Fruit fly (Drosophila melanogaster) whole organism, embryonic: ENCODE results near the gene atl.

Experiments
- Abd-B ChIP-seq: fragments of 200-800 bp; sonication (Bioruptor generic); optimal IDR thresholded peaks from 2 replicates; lab custom pipeline; 2018; ENCODE audit warnings: missing biosample characterization, mild to moderate bottlenecking, missing genetic modification characterization, moderate library complexity
- Atf-2 ChIP-seq: fragments of 200-800 bp; sonication (Bioruptor generic); optimal IDR thresholded peaks from 2 replicates; lab custom pipeline; 2016; ENCODE audit warnings: missing biosample characterization, missing genetic modification characterization
- Atf6 ChIP-seq: fragments of 200-800 bp; sonication (Bioruptor generic); IDR thresholded peaks from 2 replicates; pipeline ENCODE4 v1.3.6; 2022; ENCODE audit warnings: missing biosample characterization, missing genetic modification characterization
- Bdp1 ChIP-seq: fragments of 200-800 bp; sonication (Bioruptor generic); optimal IDR thresholded peaks from 3 replicates; lab custom pipeline; 2016; ENCODE audit warnings: missing biosample characterization, missing genetic modification characterization
- CG10267 ChIP-seq: fragments of 200-800 bp; sonication (Bioruptor generic); optimal IDR thresholded peaks from 2 replicates; lab custom pipeline; 2018; ENCODE audit warnings: missing biosample characterization, mild to moderate bottlenecking, missing genetic modification characterization, moderate library complexity
- CG10654 ChIP-seq: fragments of 200-800 bp; sonication (Bioruptor generic); optimal IDR thresholded peaks from 2 replicates; lab custom pipeline; 2016; ENCODE audit warnings: missing biosample characterization, missing genetic modification characterization
- CG10979 ChIP-seq: fragments of 200-800 bp; sonication (Bioruptor generic); optimal IDR thresholded peaks from 2 replicates; lab custom pipeline; 2018; ENCODE audit warnings: missing biosample characterization, mild to moderate bottlenecking, missing genetic modification characterization, moderate library complexity
- CG12219 ChIP-seq: fragments of 200-800 bp; sonication (Bioruptor generic); optimal IDR thresholded peaks from 3 replicates; lab custom pipeline; 2018; ENCODE audit warnings: missing biosample characterization, mild to moderate bottlenecking, missing genetic modification characterization
- CG14014 ChIP-seq: fragments of 200-800 bp; sonication (Bioruptor generic); IDR thresholded peaks from 2 replicates; pipeline ENCODE4 v1.3.6; 2022; ENCODE audit warnings: missing biosample characterization, missing genetic modification characterization
- CG16779 ChIP-seq: fragments of 200-800 bp; sonication (Bioruptor generic); IDR thresholded peaks from 2 replicates; pipeline ENCODE4 v1.3.6; 2022; ENCODE audit warnings: missing biosample characterization, missing genetic modification characterization
- CG17802 ChIP-seq: fragments of 200-800 bp; sonication (Bioruptor generic); optimal IDR thresholded peaks from 2 replicates; lab custom pipeline; 2018; ENCODE audit warnings: missing biosample characterization, mild to moderate bottlenecking, missing genetic modification characterization, moderate library complexity
- CG30020 ChIP-seq: fragments of 200-800 bp; optimal IDR thresholded peaks from 2 replicates; lab custom pipeline; 2019; ENCODE audit warnings: missing biosample characterization, mild to moderate bottlenecking, missing genetic modification characterization, moderate library complexity
- CG31441 ChIP-seq: fragments of 200-800 bp; sonication (Bioruptor generic); IDR thresholded peaks from 2 replicates; pipeline ENCODE4 v1.3.6; 2022; ENCODE audit warnings: missing biosample characterization, missing genetic modification characterization
- CG33213 ChIP-seq: fragments of 200-800 bp; sonication (Bioruptor generic); optimal IDR thresholded peaks from 3 replicates; lab custom pipeline; 2016; ENCODE audit warnings: missing biosample characterization, missing genetic modification characterization
- CG34422 ChIP-seq: fragments of 200-800 bp; sonication (Bioruptor generic); IDR thresholded peaks from 3 replicates; pipeline ENCODE4 v1.3.6; 2022; ENCODE audit warnings: missing biosample characterization, missing genetic modification characterization
- CG4730 ChIP-seq: fragments of 200-800 bp; sonication (Bioruptor generic); IDR thresholded peaks from 2 replicates; pipeline ENCODE4 v1.3.6; 2022; ENCODE audit warnings: missing biosample characterization, missing genetic modification characterization
- CG5180 ChIP-seq: fragments of 200-800 bp; sonication (Bioruptor generic); optimal IDR thresholded peaks from 3 replicates; lab custom pipeline; 2017; ENCODE audit warnings: missing biosample characterization, missing genetic modification characterization, mild to moderate bottlenecking, moderate library complexity, missing genetic modification reagents
- CG6689 ChIP-seq: fragments of 200-800 bp; sonication (Bioruptor generic); IDR thresholded peaks from 2 replicates; pipeline ENCODE4 v1.3.6; 2022; ENCODE audit warnings: missing biosample characterization, missing genetic modification characterization
- Dbx ChIP-seq: fragments of 200-800 bp; sonication (Bioruptor generic); IDR thresholded peaks from 3 replicates; pipeline ENCODE4 v1.3.6; 2022; ENCODE audit warnings: missing biosample characterization, missing genetic modification characterization
- GATAe ChIP-seq: fragments of 200-800 bp; sonication (Bioruptor generic); conservative IDR thresholded peaks from 2 replicates; pipeline ENCODE4 v1.3.6; 2022; ENCODE audit warnings: missing biosample characterization, missing genetic modification characterization
- Hey ChIP-seq: fragments of 200-800 bp; sonication (Bioruptor generic); optimal IDR thresholded peaks from 3 replicates; lab custom pipeline; 2018; ENCODE audit warnings: missing biosample characterization, mild to moderate bottlenecking, missing genetic modification characterization
- Myb ChIP-seq: fragments of 200-800 bp; sonication (Bioruptor generic); optimal IDR thresholded peaks from 2 replicates; lab custom pipeline; 2016; ENCODE audit warnings: missing biosample characterization, missing genetic modification characterization
- Ravus ChIP-seq: fragments of 200-800 bp; sonication (Bioruptor generic); IDR thresholded peaks from 2 replicates; pipeline ENCODE4 v1.3.6; 2022; ENCODE audit warnings: missing biosample characterization, missing genetic modification characterization
- Sox100B ChIP-seq: fragments of 200-800 bp; sonication (Bioruptor generic); optimal IDR thresholded peaks from 3 replicates; lab custom pipeline; 2018; ENCODE audit warnings: missing biosample characterization, mild to moderate bottlenecking, missing genetic modification characterization
- ab ChIP-seq: fragments of 200-800 bp; sonication (Bioruptor generic); optimal IDR thresholded peaks from 2 replicates; lab custom pipeline; 2016; ENCODE audit warnings: missing biosample characterization, missing genetic modification characterization
- ara ChIP-seq: fragments of 200-800 bp; sonication (Bioruptor generic); IDR thresholded peaks from 2 replicates; pipeline ENCODE4 v1.3.6; 2022; ENCODE audit warnings: missing biosample characterization, missing genetic modification characterization
- bab2 ChIP-seq: fragments of 200-800 bp; sonication (Bioruptor generic); optimal IDR thresholded peaks from 2 replicates; lab custom pipeline; 2016; ENCODE audit warnings: missing biosample characterization, missing genetic modification characterization
- bsh ChIP-seq, 2 experiments: fragments of 200-800 bp; sonication (Bioruptor generic); optimal IDR thresholded peaks; 2 replicates each; lab custom pipeline; 2017 to 2018; ENCODE audit warnings: mild to moderate bottlenecking in 2 of 2, missing biosample characterization in 2 of 2, missing genetic modification characterization in 2 of 2, moderate library complexity in 1 of 2
- btn ChIP-seq: fragments of 200-800 bp; sonication (Bioruptor generic); optimal IDR thresholded peaks from 2 replicates; lab custom pipeline; 2016; ENCODE audit warnings: missing biosample characterization, missing genetic modification characterization
- en ChIP-seq: fragments of 200-800 bp; sonication (Bioruptor generic); optimal IDR thresholded peaks from 2 replicates; lab custom pipeline; 2016; ENCODE audit warnings: missing biosample characterization, missing genetic modification characterization
- gfzf ChIP-seq: fragments of 200-800 bp; sonication (Bioruptor generic); optimal IDR thresholded peaks from 2 replicates; lab custom pipeline; 2016; ENCODE audit warnings: missing biosample characterization, mild to moderate bottlenecking, missing genetic modification characterization, moderate library complexity
- insv ChIP-seq, 2 experiments: fragments of 200-800 bp; sonication (Bioruptor generic); optimal IDR thresholded peaks; 3 replicates each; lab custom pipeline; 2016 to 2018; ENCODE audit warnings: missing biosample characterization in 2 of 2, missing genetic modification characterization in 2 of 2
- lab ChIP-seq: fragments of 200-800 bp; sonication (Bioruptor generic); optimal IDR thresholded peaks from 3 replicates; lab custom pipeline; 2017; ENCODE audit warnings: missing biosample characterization, missing genetic modification characterization, mild to moderate bottlenecking, moderate library complexity, missing genetic modification reagents
- lola ChIP-seq, 3 experiments: fragments of >200 bp in 2 of 3; fragments of 200-800 bp in 1 of 3; sonication (Bioruptor generic) in 1 of 3; optimal IDR thresholded peaks; 2 replicates each; lab custom pipeline; 2017 to 2019; ENCODE audit warnings: missing biosample characterization in 3 of 3, missing genetic modification characterization in 3 of 3, mild to moderate bottlenecking in 1 of 3, moderate library complexity in 1 of 3
- luna ChIP-seq: fragments of 200-800 bp; sonication (Bioruptor generic); optimal IDR thresholded peaks from 2 replicates; lab custom pipeline; 2016; ENCODE audit warnings: missing biosample characterization, missing genetic modification characterization
- nom ChIP-seq: fragments of 200-800 bp; sonication (Bioruptor generic); optimal IDR thresholded peaks from 2 replicates; lab custom pipeline; 2017; ENCODE audit warnings: missing biosample characterization, missing genetic modification characterization, mild to moderate bottlenecking, moderate library complexity, missing genetic modification reagents
- oc ChIP-seq: fragments of 200-800 bp; sonication (Bioruptor generic); optimal IDR thresholded peaks from 2 replicates; lab custom pipeline; 2018; ENCODE audit warnings: missing biosample characterization, mild to moderate bottlenecking, missing genetic modification characterization, moderate library complexity
- p53 ChIP-seq: fragments of 200-800 bp; sonication (Bioruptor generic); optimal IDR thresholded peaks from 2 replicates; lab custom pipeline; 2016; ENCODE audit warnings: missing biosample characterization, missing genetic modification characterization
- phol ChIP-seq: fragments of 200-800 bp; sonication (Bioruptor generic); optimal IDR thresholded peaks from 3 replicates; lab custom pipeline; 2018; ENCODE audit warnings: missing biosample characterization, mild to moderate bottlenecking, missing genetic modification characterization, moderate library complexity
- pzg ChIP-seq: fragments of 200-800 bp; sonication (Bioruptor generic); optimal IDR thresholded peaks from 3 replicates; lab custom pipeline; 2018; ENCODE audit warnings: missing biosample characterization, mild to moderate bottlenecking, missing genetic modification characterization, moderate library complexity
- sc ChIP-seq, 3 experiments: fragments of >200 bp in 2 of 3; fragments of 200-800 bp in 1 of 3; sonication (Bioruptor generic) in 1 of 3; optimal IDR thresholded peaks; 2 replicates in 2 of 3; 3 replicates in 1 of 3; lab custom pipeline; 2017; ENCODE audit warnings: mild to moderate bottlenecking in 1 of 3, missing biosample characterization in 1 of 3, missing genetic modification characterization in 1 of 3, missing genetic modification reagents in 1 of 3
- scrt ChIP-seq: fragments of 200-800 bp; sonication (Bioruptor generic); optimal IDR thresholded peaks from 2 replicates; lab custom pipeline; 2018; ENCODE audit warnings: missing biosample characterization, mild to moderate bottlenecking, missing genetic modification characterization, moderate library complexity
- seq ChIP-seq: fragments of 200-800 bp; sonication (Bioruptor generic); IDR thresholded peaks from 2 replicates; pipeline ENCODE4 v1.3.6; 2022; ENCODE audit warnings: missing biosample characterization, missing genetic modification characterization
- sob ChIP-seq: fragments of 200-800 bp; sonication (Bioruptor generic); IDR thresholded peaks from 2 replicates; pipeline ENCODE4 v1.3.6; 2022; ENCODE audit warnings: missing biosample characterization, missing genetic modification characterization
- sqz ChIP-seq: fragments of 200-800 bp; sonication (Bioruptor generic); optimal IDR thresholded peaks from 3 replicates; lab custom pipeline; 2018; ENCODE audit warnings: missing biosample characterization, mild to moderate bottlenecking, missing genetic modification characterization
- tin ChIP-seq: fragments of 200-800 bp; sonication (Bioruptor generic); optimal IDR thresholded peaks from 3 replicates; lab custom pipeline; 2016; ENCODE audit warnings: missing biosample characterization, missing genetic modification characterization
- tio ChIP-seq: fragments of 200-800 bp; sonication (Bioruptor generic); optimal IDR thresholded peaks from 2 replicates; lab custom pipeline; 2017; ENCODE audit warnings: missing biosample characterization, missing genetic modification characterization, inconsistent platforms
- trem ChIP-seq: fragments of 200-800 bp; optimal IDR thresholded peaks from 3 replicates; lab custom pipeline; 2019; ENCODE audit warnings: missing biosample characterization, mild to moderate bottlenecking, missing genetic modification characterization, moderate library complexity
- vnd ChIP-seq: fragments of 200-800 bp; sonication (Bioruptor generic); IDR thresholded peaks from 3 replicates; pipeline ENCODE4 v1.3.6; 2022; ENCODE audit warnings: missing biosample characterization, missing genetic modification characterization; ENCODE audit not compliant: partially characterized antibody
- zf30C ChIP-seq: fragments of 200-800 bp; sonication (Bioruptor generic); optimal IDR thresholded peaks from 3 replicates; lab custom pipeline; 2018; ENCODE audit warnings: missing biosample characterization, mild to moderate bottlenecking, missing genetic modification characterization

Gene atl

DNA sequence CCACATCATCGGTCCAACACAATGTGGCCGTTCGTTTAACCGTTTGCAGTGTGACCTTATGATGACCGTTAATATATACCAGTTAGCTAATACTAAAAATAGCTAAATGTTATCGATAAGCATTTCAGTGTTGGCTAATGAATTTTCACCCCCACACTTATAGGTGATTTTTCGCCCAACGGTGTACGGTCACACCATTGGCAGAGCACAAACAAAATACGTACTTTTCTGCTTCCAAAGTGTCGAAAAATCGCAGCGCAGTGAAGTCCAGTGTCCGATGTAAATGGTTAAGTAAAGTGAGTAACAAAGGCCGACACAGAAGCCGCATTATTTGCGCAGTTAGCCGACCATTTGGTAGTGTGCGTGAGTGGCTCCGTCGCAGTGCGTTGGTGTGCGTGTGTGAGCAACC, at the start of gene atl, which contains the start of gene Syx18 (continued):
- TF ChIP-seq CG33213 (GFP tag; lab: Kevin White, UChicago) = peak; percentile 75
- peak; percentile 26 for TF ChIP-seq CG30020 (tag; lab: Kevin White, UChicago)
- no peak for TF ChIP-seq Sox100B
- TF ChIP-seq lab = peak; percentile 31
- TF ChIP-seq CG10979 (tag; lab: Kevin White, UChicago) = no peak
- TF ChIP-seq tin = peak; percentile 21
- no peak for TF ChIP-seq CG12219 (GFP tag; lab: Kevin White, UChicago)
- no peak for TF ChIP-seq vnd
- TF ChIP-seq sob (GFP tag; lab: Robert Waterston, UW) = peak; percentile 54; the same call in 1 of the 2 replicates
- TF ChIP-seq Hey (tag; lab: Kevin White, UChicago) = no peak
- TF ChIP-seq bab2 = no peak
- TF ChIP-seq CG10654 (GFP tag; lab: Kevin White, UChicago) = no peak
- TF ChIP-seq sqz (GFP tag; lab: Kevin White, UChicago) = no peak
- TF ChIP-seq p53 (GFP tag; lab: Kevin White, UChicago) = no peak
- no peak for TF ChIP-seq sc (optimal IDR thresholded peaks at IDR 0.05; lab: Kevin White, UChicago)
- no peak for TF ChIP-seq sc (GFP tag; optimal IDR thresholded peaks at IDR 0.05; lab: Kevin White, UChicago)
- no peak for TF ChIP-seq Bdp1 (GFP tag; lab: Kevin White, UChicago)
- TF ChIP-seq Myb (GFP tag; lab: Kevin White, UChicago) = peak; percentile 92
- no peak for TF ChIP-seq Dbx (GFP tag; lab: Robert Waterston, UW)
- TF ChIP-seq CG34422 = peak; percentile 36; the same call in 1 of the 3 replicates
- TF ChIP-seq Atf6 (GFP tag; lab: Robert Waterston, UW) = no peak
- peak; percentile 20 for TF ChIP-seq luna (GFP tag; lab: Kevin White, UChicago)
- no peak for TF ChIP-seq en
- no peak for TF ChIP-seq CG5180 (GFP tag; lab: Kevin White, UChicago)
- TF ChIP-seq bsh (GFP tag; optimal IDR thresholded peaks at IDR 0.05; lab: Kevin White, UChicago) = peak in 1 of 2 experiments; percentile 10
- no peak for TF ChIP-seq CG16779 (GFP tag; lab: Robert Waterston, UW)
- TF ChIP-seq ara (GFP tag; lab: Robert Waterston, UW) = no peak
- no peak for TF ChIP-seq CG17802 (tag; lab: Kevin White, UChicago)
- no peak for TF ChIP-seq lola (GFP tag; optimal IDR thresholded peaks at IDR 0.05; lab: Kevin White, UChicago)
- no peak for TF ChIP-seq CG4730 (GFP tag; lab: Robert Waterston, UW)
- TF ChIP-seq nom (GFP tag; lab: Kevin White, UChicago) = peak; percentile 34
- no peak for TF ChIP-seq btn
- TF ChIP-seq oc (tag; lab: Kevin White, UChicago) = no peak
- no peak for TF ChIP-seq GATAe (GFP tag; lab: Robert Waterston, UW)
- peak; percentile 98 for TF ChIP-seq CG10267
- TF ChIP-seq Atf-2 (GFP tag; lab: Kevin White, UChicago) = no peak
- TF ChIP-seq CG31441 = no peak; the same call in 1 of the 2 replicates
- TF ChIP-seq gfzf (GFP tag; lab: Kevin White, UChicago) = peak; percentile 99
- TF ChIP-seq pzg (GFP tag; lab: Kevin White, UChicago) = peak; percentile 99
- TF ChIP-seq ab (GFP tag; lab: Kevin White, UChicago) = no peak
- peak; percentile 80 for TF ChIP-seq trem (tag; lab: Kevin White, UChicago)
- peak; percentile 47 for TF ChIP-seq phol
- TF ChIP-seq scrt = no peak
- TF ChIP-seq zf30C (GFP tag; lab: Kevin White, UChicago) = no peak
- peak in 1 of 2 experiments; percentile 45 for TF ChIP-seq insv (GFP tag; optimal IDR thresholded peaks at IDR 0.05; lab: Kevin White, UChicago)
- TF ChIP-seq Abd-B (GFP tag; lab: Kevin White, UChicago) = no peak
- TF ChIP-seq seq (GFP tag; lab: Robert Waterston, UW) = no peak
- TF ChIP-seq CG6689 (GFP tag; lab: Robert Waterston, UW) = no peak
- no peak for TF ChIP-seq CG14014
- TF ChIP-seq tio (GFP tag; lab: Kevin White, UChicago) = no peak
- TF ChIP-seq Ravus (GFP tag; lab: Robert Waterston, UW) = no peak
